Worm (Caenorhabditis elegans) whole organism, L4/young adult: ENCODE measurements around the gene ZK809.8.

Experiments used
- W03F9.2 ChIP-seq: fragments of 150-350 bp; optimal IDR thresholded peaks from 2 replicates; lab custom pipeline; 2014; ENCODE audit warnings: missing biosample characterization, missing genetic modification characterization
- dao-5 ChIP-seq: sonication (generic microtip); optimal IDR thresholded peaks from 2 replicates; lab custom pipeline; 2016; ENCODE audit warnings: missing genotype, missing genetic modification characterization, moderate library complexity, missing compliant biosample characterization
- him-1 ChIP-seq: sonication (generic microtip); optimal IDR thresholded peaks from 2 replicates; lab custom pipeline; 2016; ENCODE audit warnings: missing genotype, missing genetic modification reagents, missing genetic modification characterization, missing compliant biosample characterization

DNA sequence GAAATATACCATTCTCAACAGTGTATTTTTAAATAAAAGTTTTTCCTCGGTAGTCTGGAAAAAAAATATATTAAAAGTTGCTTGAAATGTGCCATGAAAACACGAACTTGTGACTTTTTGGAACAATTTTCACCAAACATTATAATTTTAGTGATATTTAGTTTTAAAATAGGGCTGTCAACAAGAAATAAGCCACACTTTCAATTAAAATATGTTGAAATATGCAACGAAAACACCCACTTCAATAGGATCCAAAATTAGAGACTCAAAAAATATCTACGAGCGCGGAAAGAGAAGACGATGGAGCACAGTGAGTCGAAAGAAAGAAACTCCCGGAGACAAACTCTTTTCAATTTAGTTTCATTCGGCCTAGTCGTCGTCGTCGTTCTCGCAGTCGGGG, 44.6 kb upstream of the ZK809.8 start, which contains the start of gene ZK792.12:
- TF ChIP-seq him-1 (tag; lab: Kevin White, UChicago) = no peak
- TF ChIP-seq dao-5 (tag; lab: Kevin White, UChicago) = no peak
- TF ChIP-seq W03F9.2 (tag; lab: Kevin White, UChicago) = no peak
